Worm (Caenorhabditis elegans): ENCODE results near the gene gst-2.

- no peak for TF ChIP-seq flt-1 (GFP tag; IDR thresholded peaks at IDR 0.05)
- TF ChIP-seq tab-1 (GFP tag; IDR thresholded peaks at IDR 0.05), result no peak
- TF ChIP-seq ztf-29 (GFP tag; IDR thresholded peaks at IDR 0.05), result no peak
- TF ChIP-seq cog-1 (tag; optimal IDR thresholded peaks at IDR 0.05), result no peak
- TF ChIP-seq klf-2 (GFP tag; conservative IDR thresholded peaks at IDR 0.05), result no peak
- no peak for TF ChIP-seq med-1 (GFP tag; optimal IDR thresholded peaks at IDR 0.05; ENCODE audit: insufficient read depth)
- TF ChIP-seq T22C8.4 (GFP tag; IDR thresholded peaks at IDR 0.05), result no peak
- no peak for TF ChIP-seq ref-1 (GFP tag; conservative IDR thresholded peaks at IDR 0.05)
- TF ChIP-seq ztf-23 (GFP tag; IDR thresholded peaks at IDR 0.05), result no peak
These were observed 11.6 kb upstream of the gst-2 start for ce11 chrIV:10153479-10153878.

Measured in whole organism, midembryonic.